Fruit fly (Drosophila melanogaster) whole organism, embryonic: ENCODE measurements around the gene mrva.

Experiments
- CG10366 ChIP-seq: fragments of 200-800 bp; sonication (Bioruptor generic); IDR thresholded peaks from 2 replicates; pipeline ENCODE4 v1.3.6; 2022; ENCODE audit warnings: missing biosample characterization, missing genetic modification characterization
- CG10979 ChIP-seq: fragments of 200-800 bp; sonication (Bioruptor generic); optimal IDR thresholded peaks from 2 replicates; lab custom pipeline; 2018; ENCODE audit warnings: missing biosample characterization, mild to moderate bottlenecking, missing genetic modification characterization, moderate library complexity
- CG11456 ChIP-seq: fragments of 200-800 bp; sonication (Bioruptor generic); IDR thresholded peaks from 3 replicates; pipeline ENCODE4 v1.3.6; 2022; ENCODE audit warnings: missing biosample characterization, missing genetic modification characterization
- CG12071 ChIP-seq: fragments of 200-800 bp; sonication (Bioruptor generic); optimal IDR thresholded peaks from 3 replicates; lab custom pipeline; 2018; ENCODE audit warnings: missing biosample characterization, mild to moderate bottlenecking, missing genetic modification characterization
- CG13624 ChIP-seq: fragments of 200-800 bp; sonication (Bioruptor generic); optimal IDR thresholded peaks from 2 replicates; lab custom pipeline; 2016; ENCODE audit warnings: missing biosample characterization, missing genetic modification characterization
- CG14667 ChIP-seq: fragments of 200-800 bp; sonication (Bioruptor generic); IDR thresholded peaks from 2 replicates; pipeline ENCODE4 v1.3.6; 2022; ENCODE audit warnings: missing biosample characterization, missing genetic modification characterization
- CG14965 ChIP-seq: fragments of 200-800 bp; sonication (Bioruptor generic); optimal IDR thresholded peaks from 2 replicates; lab custom pipeline; 2016; ENCODE audit warnings: missing biosample characterization, missing genetic modification characterization, borderline replicate concordance
- CG15514 ChIP-seq: fragments of 200-800 bp; sonication (Bioruptor generic); optimal IDR thresholded peaks from 3 replicates; lab custom pipeline; 2017; ENCODE audit warnings: missing biosample characterization, missing genetic modification characterization, mild to moderate bottlenecking, moderate library complexity, missing genetic modification reagents
- CG16815 ChIP-seq: fragments of 200-800 bp; sonication (Bioruptor generic); optimal IDR thresholded peaks from 3 replicates; lab custom pipeline; 2017; ENCODE audit warnings: missing biosample characterization, mild to moderate bottlenecking, missing genetic modification characterization
- CG18262 ChIP-seq: fragments of 200-800 bp; optimal IDR thresholded peaks from 3 replicates; lab custom pipeline; 2019; ENCODE audit warnings: missing biosample characterization, mild to moderate bottlenecking, missing genetic modification characterization, moderate library complexity
- CG18599 ChIP-seq: fragments of 200-800 bp; sonication (Bioruptor generic); optimal IDR thresholded peaks from 3 replicates; lab custom pipeline; 2017; ENCODE audit warnings: missing biosample characterization, missing genetic modification characterization, mild to moderate bottlenecking, moderate library complexity, missing genetic modification reagents
- CG34422 ChIP-seq: fragments of 200-800 bp; sonication (Bioruptor generic); IDR thresholded peaks from 3 replicates; pipeline ENCODE4 v1.3.6; 2022; ENCODE audit warnings: missing biosample characterization, missing genetic modification characterization
- CG5245 ChIP-seq: fragments of 200-800 bp; sonication (Bioruptor generic); optimal IDR thresholded peaks from 3 replicates; lab custom pipeline; 2016; ENCODE audit warnings: missing biosample characterization, missing genetic modification characterization
- CG6272 ChIP-seq: fragments of 200-800 bp; sonication (Bioruptor generic); IDR thresholded peaks from 2 replicates; pipeline ENCODE4 v1.3.6; 2022; ENCODE audit warnings: missing biosample characterization, missing genetic modification characterization
- CG6765 ChIP-seq: fragments of 200-800 bp; sonication (Bioruptor generic); optimal IDR thresholded peaks from 3 replicates; lab custom pipeline; 2017; ENCODE audit warnings: missing biosample characterization, mild to moderate bottlenecking, missing genetic modification characterization
- CG7786 ChIP-seq: fragments of 200-800 bp; sonication (Bioruptor generic); optimal IDR thresholded peaks from 2 replicates; lab custom pipeline; 2016; ENCODE audit warnings: missing biosample characterization, missing genetic modification characterization
- CG7839 ChIP-seq: fragments of 200-800 bp; sonication (Bioruptor generic); optimal IDR thresholded peaks from 3 replicates; lab custom pipeline; 2018; ENCODE audit warnings: missing biosample characterization, mild to moderate bottlenecking, missing genetic modification characterization, moderate library complexity
- CG8359 ChIP-seq: fragments of 200-800 bp; sonication (Bioruptor generic); optimal IDR thresholded peaks from 2 replicates; lab custom pipeline; 2017; ENCODE audit warnings: missing biosample characterization, mild to moderate bottlenecking, missing genetic modification characterization, borderline replicate concordance
- CHES-1-like ChIP-seq: fragments of 200-800 bp; sonication (Bioruptor generic); optimal IDR thresholded peaks from 2 replicates; lab custom pipeline; 2016; ENCODE audit warnings: missing biosample characterization, missing genetic modification characterization
- Chrac-16 ChIP-seq: fragments of 200-800 bp; sonication (Bioruptor generic); optimal IDR thresholded peaks from 3 replicates; lab custom pipeline; 2016; ENCODE audit warnings: missing biosample characterization, missing genetic modification characterization
- D19B ChIP-seq: fragments of 200-800 bp; sonication (Bioruptor generic); optimal IDR thresholded peaks from 2 replicates; lab custom pipeline; 2017; ENCODE audit warnings: missing biosample characterization, mild to moderate bottlenecking, missing genetic modification characterization
- Dfd ChIP-seq, 2 experiments: fragments of >200 bp; optimal IDR thresholded peaks; 2 replicates each; lab custom pipeline; 2017; ENCODE audit warnings: missing biosample characterization in 2 of 2, missing genetic modification characterization in 2 of 2
- Dip3 ChIP-seq: fragments of 200-800 bp; sonication (Bioruptor generic); optimal IDR thresholded peaks from 3 replicates; lab custom pipeline; 2016; ENCODE audit warnings: missing biosample characterization, missing genetic modification characterization
- Dll ChIP-seq: fragments of 200-800 bp; sonication (Bioruptor generic); IDR thresholded peaks from 4 replicates; pipeline ENCODE4 v1.3.6; 2022; ENCODE audit warnings: missing biosample characterization, missing genetic modification characterization; ENCODE audit not compliant: partially characterized antibody
- Doc2 ChIP-seq: fragments of 200-800 bp; sonication (Bioruptor generic); IDR thresholded peaks from 2 replicates; pipeline ENCODE4 v1.3.6; 2022; ENCODE audit warnings: missing biosample characterization, missing genetic modification characterization
- Gsc ChIP-seq: fragments of 200-800 bp; sonication (Bioruptor generic); IDR thresholded peaks from 2 replicates; pipeline ENCODE4 v1.3.6; 2022; ENCODE audit warnings: missing biosample characterization, missing genetic modification characterization
- HHEX ChIP-seq: fragments of 200-800 bp; sonication (Bioruptor generic); optimal IDR thresholded peaks from 3 replicates; lab custom pipeline; 2017; ENCODE audit warnings: missing biosample characterization, mild to moderate bottlenecking, missing genetic modification characterization, missing genetic modification reagents
- HLH3B ChIP-seq: fragments of 200-800 bp; sonication (Bioruptor generic); IDR thresholded peaks from 2 replicates; pipeline ENCODE4 v1.3.6; 2022; ENCODE audit warnings: missing biosample characterization, missing genetic modification characterization
- HLHmδ ChIP-seq: fragments of 200-800 bp; sonication (Bioruptor generic); optimal IDR thresholded peaks from 2 replicates; lab custom pipeline; 2018; ENCODE audit warnings: missing biosample characterization, mild to moderate bottlenecking, missing genetic modification characterization, moderate library complexity
- Hsf ChIP-seq: fragments of 200-800 bp; sonication (Bioruptor generic); optimal IDR thresholded peaks from 3 replicates; lab custom pipeline; 2016; ENCODE audit warnings: missing biosample characterization, missing genetic modification characterization
- Ravus ChIP-seq: fragments of 200-800 bp; sonication (Bioruptor generic); IDR thresholded peaks from 2 replicates; pipeline ENCODE4 v1.3.6; 2022; ENCODE audit warnings: missing biosample characterization, missing genetic modification characterization
- Scr ChIP-seq: fragments of 200-800 bp; sonication (Bioruptor generic); IDR thresholded peaks from 2 replicates; pipeline ENCODE4 v1.3.6; 2022; ENCODE audit warnings: missing biosample characterization, missing genetic modification characterization; ENCODE audit not compliant: partially characterized antibody
- chn ChIP-seq: fragments of 200-800 bp; sonication (Bioruptor generic); optimal IDR thresholded peaks from 2 replicates; lab custom pipeline; 2016; ENCODE audit warnings: missing biosample characterization, missing genetic modification characterization
- croc ChIP-seq: fragments of 200-800 bp; sonication (Bioruptor generic); conservative IDR thresholded peaks from 3 replicates; pipeline ENCODE4 v1.3.6; 2022; ENCODE audit warnings: missing biosample characterization, missing genetic modification characterization
- exex ChIP-seq: fragments of 200-800 bp; sonication (Bioruptor generic); optimal IDR thresholded peaks from 4 replicates; lab custom pipeline; 2018; ENCODE audit warnings: missing biosample characterization, mild to moderate bottlenecking, missing genetic modification characterization, moderate library complexity
- gcm ChIP-seq: fragments of 200-800 bp; sonication (Bioruptor generic); optimal IDR thresholded peaks from 2 replicates; lab custom pipeline; 2019; ENCODE audit warnings: missing biosample characterization, mild to moderate bottlenecking, missing genetic modification characterization, moderate library complexity
- grn ChIP-seq: fragments of 200-800 bp; sonication (Bioruptor generic); optimal IDR thresholded peaks from 3 replicates; lab custom pipeline; 2017; ENCODE audit warnings: missing biosample characterization, missing genetic modification characterization
- gsb-n ChIP-seq: fragments of 200-800 bp; sonication (Bioruptor generic); optimal IDR thresholded peaks from 3 replicates; lab custom pipeline; 2018; ENCODE audit warnings: missing biosample characterization, mild to moderate bottlenecking, missing genetic modification characterization
- hth ChIP-seq: fragments of >200 bp; optimal IDR thresholded peaks from 2 replicates; lab custom pipeline; 2017; ENCODE audit warnings: inconsistent platforms
- mirr ChIP-seq: fragments of 200-800 bp; sonication (Bioruptor generic); optimal IDR thresholded peaks from 3 replicates; lab custom pipeline; 2018; ENCODE audit warnings: missing biosample characterization, mild to moderate bottlenecking, missing genetic modification characterization
- onecut ChIP-seq: fragments of 200-800 bp; sonication (Bioruptor generic); IDR thresholded peaks from 2 replicates; pipeline ENCODE4 v1.3.6; 2022; ENCODE audit warnings: missing biosample characterization, missing genetic modification characterization
- otp ChIP-seq: fragments of 200-800 bp; sonication (Bioruptor generic); IDR thresholded peaks from 3 replicates; pipeline ENCODE4, ENCODE4 v1.3.6; 2022; ENCODE audit warnings: missing biosample characterization, missing genetic modification characterization
- prd ChIP-seq, 3 experiments: fragments of >200 bp in 2 of 3; fragments of 200-800 bp in 1 of 3; sonication (Bioruptor generic) in 1 of 3; optimal IDR thresholded peaks in 2 of 3; IDR thresholded peaks in 1 of 3; 2 replicates in 2 of 3; 3 replicates in 1 of 3; pipeline versions ENCODE4 v1.3.6 to Lab custom; 2017 to 2022; ENCODE audit warnings: missing biosample characterization in 1 of 3, missing genetic modification characterization in 1 of 3
- rib ChIP-seq: fragments of 200-800 bp; sonication (Bioruptor generic); IDR thresholded peaks from 2 replicates; pipeline ENCODE4 v1.3.6; 2022; ENCODE audit warnings: missing biosample characterization, missing genetic modification characterization
- scrt ChIP-seq: fragments of 200-800 bp; sonication (Bioruptor generic); optimal IDR thresholded peaks from 2 replicates; lab custom pipeline; 2018; ENCODE audit warnings: missing biosample characterization, mild to moderate bottlenecking, missing genetic modification characterization, moderate library complexity
- sens-2 ChIP-seq: fragments of 200-800 bp; sonication (Bioruptor generic); IDR thresholded peaks from 2 replicates; pipeline ENCODE4 v1.3.6; 2022; ENCODE audit warnings: missing biosample characterization, missing genetic modification characterization
- vnd ChIP-seq: fragments of 200-800 bp; sonication (Bioruptor generic); IDR thresholded peaks from 3 replicates; pipeline ENCODE4 v1.3.6; 2022; ENCODE audit warnings: missing biosample characterization, missing genetic modification characterization; ENCODE audit not compliant: partially characterized antibody

mrva gene

DNA sequence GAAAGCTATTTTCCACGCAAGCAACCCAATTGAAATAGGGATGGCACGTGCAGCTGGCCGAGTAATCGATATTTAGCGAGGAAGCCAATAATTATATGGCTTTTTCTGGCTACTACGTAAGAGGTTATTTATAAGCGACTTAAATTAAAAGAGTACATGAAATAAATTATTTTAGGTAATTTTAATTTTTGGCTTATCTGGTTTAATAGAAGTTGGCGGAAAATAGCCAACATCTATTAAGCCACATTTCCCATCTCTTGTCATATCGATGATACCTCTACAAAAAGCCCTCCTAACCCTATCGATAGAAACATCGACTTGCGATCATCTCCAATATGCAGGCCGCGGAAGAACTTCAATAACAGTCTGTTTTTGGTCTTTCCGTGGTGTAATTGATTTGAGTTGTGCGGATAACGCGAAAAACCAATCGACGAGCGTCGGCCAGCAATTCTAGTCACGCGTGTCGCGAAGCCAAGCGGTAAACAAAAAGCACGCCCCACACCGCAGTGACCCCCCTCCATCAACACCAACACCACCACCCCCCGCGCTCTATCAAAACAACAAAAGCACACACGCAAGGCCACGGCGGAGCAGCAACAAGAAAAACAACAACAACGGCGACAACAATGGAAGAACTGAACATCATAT lies 19.5 kb upstream of the mrva start, which contains the start of the genes Srp19 and qm (continued):
- TF ChIP-seq otp (GFP tag; lab: Robert Waterston, UW), result 0 out of 3 replicates have a peak, but pooled peaks have one; percentile 5
- TF ChIP-seq HLH3B (GFP tag; lab: Robert Waterston, UW), result no peak
- TF ChIP-seq vnd, result peak; percentile 85
- peak; percentile 10 for TF ChIP-seq CG7786
- peak; percentile 51 for TF ChIP-seq CG7839 (tag; lab: Kevin White, UChicago)
- no peak for TF ChIP-seq grn
- TF ChIP-seq CG6272, result peak; percentile 34; the same call in 1 of the 2 replicates
- TF ChIP-seq CG12071 (GFP tag; lab: Kevin White, UChicago), result peak; percentile 55
- no peak for TF ChIP-seq Dfd (GFP tag; optimal IDR thresholded peaks at IDR 0.05; lab: Kevin White, UChicago)
- TF ChIP-seq HLHmδ (GFP tag; lab: Kevin White, UChicago), result peak; percentile 59
- no peak for TF ChIP-seq hth (lab: Kevin White, UChicago)

DNA sequence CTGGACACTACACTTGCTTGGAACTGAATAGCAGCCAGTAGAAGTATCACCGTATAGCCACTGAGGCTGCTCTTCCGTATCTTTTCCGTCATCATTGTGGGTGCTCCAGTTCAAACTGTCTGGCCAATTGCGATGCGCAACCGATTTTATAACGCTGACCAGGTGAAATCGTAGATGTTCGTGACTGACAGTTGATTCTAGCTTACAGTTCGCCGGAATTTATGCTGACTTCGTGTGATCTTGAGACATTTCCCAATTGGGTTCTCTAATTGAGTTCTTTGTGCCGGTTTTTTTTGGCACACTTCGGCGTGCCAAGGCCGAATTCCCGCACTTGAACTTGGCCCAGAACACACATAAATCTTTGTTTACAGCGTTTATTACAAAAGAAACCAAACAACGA lies 18.3 kb upstream of the mrva start, which contains the start of gene CG14834:
CG14834 (minus strand) TSS at position 173 of the 400 bp plus-strand sequence.
- TF ChIP-seq prd (optimal IDR thresholded peaks at IDR 0.05; lab: Kevin White, UChicago) (no peak), prd (GFP tag; IDR thresholded peaks at IDR 0.05; lab: Robert Waterston, UW) (no peak), CG18262 (no peak), Gsc (GFP tag; lab: Robert Waterston, UW) (no peak), CG10366 (GFP tag; lab: Robert Waterston, UW) (no peak), rib (GFP tag; lab: Robert Waterston, UW) (no peak), scrt (GFP tag; lab: Kevin White, UChicago) (no peak), croc (GFP tag; lab: Robert Waterston, UW) (no peak), Chrac-16 (no peak), CG11456 (GFP tag; lab: Robert Waterston, UW) (no peak), Dll (GFP tag; lab: Robert Waterston, UW) (no peak), mirr (GFP tag; lab: Kevin White, UChicago) (no peak), CG15514 (GFP tag; lab: Kevin White, UChicago) (no peak), CHES-1-like (GFP tag; lab: Kevin White, UChicago) (no peak), gsb-n (no peak), onecut (no peak), D19B (GFP tag; lab: Kevin White, UChicago) (no peak), CG8359 (GFP tag; lab: Kevin White, UChicago) (no peak), CG34422 (GFP tag; lab: Robert Waterston, UW) (no peak)

DNA sequence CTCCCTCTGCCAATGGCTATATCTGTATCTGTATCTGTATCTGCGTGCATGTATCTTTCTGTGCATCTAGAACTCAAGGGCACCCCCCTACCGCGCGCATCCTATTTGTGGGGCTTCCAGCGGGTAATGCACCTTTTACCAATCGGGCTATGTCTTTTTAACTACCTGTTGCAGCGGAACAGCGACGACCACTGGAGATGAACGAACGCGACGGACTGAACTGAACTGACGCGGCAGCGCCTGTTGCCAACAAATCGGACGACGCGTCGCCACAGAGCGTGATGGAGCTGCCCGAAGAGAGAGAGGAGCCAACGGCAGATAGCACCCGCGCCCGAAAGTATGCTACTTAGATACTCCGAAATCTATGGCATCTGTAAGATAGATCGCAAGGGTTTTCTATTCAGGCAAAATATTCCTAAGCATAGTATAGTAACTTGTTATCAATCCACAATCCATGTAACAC lies 16.4 kb upstream of the mrva start, which contains the start of gene Cln7:
Cln7 (minus strand) TSS at position 219 of the 463 bp plus-strand sequence.
- no peak for TF ChIP-seq CG14667 (GFP tag; lab: Robert Waterston, UW)
- peak; percentile 34 for TF ChIP-seq chn (GFP tag; lab: Kevin White, UChicago)
- TF ChIP-seq CG18599 (GFP tag; lab: Kevin White, UChicago), result peak; percentile 31
- no peak for TF ChIP-seq Dip3 (GFP tag; lab: Kevin White, UChicago)
- no peak for TF ChIP-seq Ravus (GFP tag; lab: Robert Waterston, UW)
- TF ChIP-seq gcm (GFP tag; lab: Kevin White, UChicago), result peak; percentile 43
- no peak for TF ChIP-seq Chrac-16
- TF ChIP-seq mirr (GFP tag; lab: Kevin White, UChicago), result peak; percentile 67
- no peak for TF ChIP-seq CG10366 (GFP tag; lab: Robert Waterston, UW)
- peak; percentile 51 for TF ChIP-seq CG15514 (GFP tag; lab: Kevin White, UChicago)
- TF ChIP-seq CG6765, result peak; percentile 31
- no peak for TF ChIP-seq D19B (GFP tag; lab: Kevin White, UChicago)
- TF ChIP-seq Hsf (GFP tag; lab: Kevin White, UChicago), result no peak
- TF ChIP-seq CG13624 (GFP tag; lab: Kevin White, UChicago), result peak; percentile 9
- no peak for TF ChIP-seq CG5245 (GFP tag; lab: Kevin White, UChicago)
- TF ChIP-seq CG14965 (GFP tag; lab: Kevin White, UChicago), result no peak
- no peak for TF ChIP-seq sens-2 (GFP tag; lab: Robert Waterston, UW)
- TF ChIP-seq HHEX (GFP tag; lab: Kevin White, UChicago), result no peak
- TF ChIP-seq Scr, result peak; percentile 46
- TF ChIP-seq exex (tag; lab: Kevin White, UChicago), result peak; percentile 43
- no peak for TF ChIP-seq Doc2 (GFP tag; lab: Robert Waterston, UW)
- TF ChIP-seq CG10979 (tag; lab: Kevin White, UChicago), result peak; percentile 53
- no peak for TF ChIP-seq CG16815 (GFP tag; lab: Kevin White, UChicago)
